Fruit fly (Drosophila melanogaster) whole organism, embryonic: Measurements from ENCODE around the gene dmrt11E.

Experiments used
- Bdp1 ChIP-seq: fragments of 200-800 bp; sonication (Bioruptor generic); optimal IDR thresholded peaks from 3 replicates; lab custom pipeline; 2016; ENCODE audit warnings: missing biosample characterization, missing genetic modification characterization
- CG1024 ChIP-seq: fragments of 200-800 bp; sonication (Bioruptor generic); IDR thresholded peaks from 2 replicates; pipeline ENCODE4 v1.3.6; 2022; ENCODE audit warnings: missing biosample characterization, missing genetic modification characterization
- CG10462 ChIP-seq: fragments of 200-800 bp; sonication (Bioruptor generic); optimal IDR thresholded peaks from 2 replicates; lab custom pipeline; 2016; ENCODE audit warnings: missing biosample characterization, missing genetic modification characterization
- CG10654 ChIP-seq: fragments of 200-800 bp; sonication (Bioruptor generic); optimal IDR thresholded peaks from 2 replicates; lab custom pipeline; 2016; ENCODE audit warnings: missing biosample characterization, missing genetic modification characterization
- CG11398 ChIP-seq: fragments of 200-800 bp; sonication (Bioruptor generic); optimal IDR thresholded peaks from 2 replicates; lab custom pipeline; 2016; ENCODE audit warnings: missing biosample characterization, missing genetic modification characterization
- CG12219 ChIP-seq: fragments of 200-800 bp; sonication (Bioruptor generic); optimal IDR thresholded peaks from 3 replicates; lab custom pipeline; 2018; ENCODE audit warnings: missing biosample characterization, mild to moderate bottlenecking, missing genetic modification characterization
- CG14014 ChIP-seq: fragments of 200-800 bp; sonication (Bioruptor generic); IDR thresholded peaks from 2 replicates; pipeline ENCODE4 v1.3.6; 2022; ENCODE audit warnings: missing biosample characterization, missing genetic modification characterization
- CG14050 ChIP-seq: fragments of 200-800 bp; sonication (Bioruptor generic); IDR thresholded peaks from 3 replicates; pipeline ENCODE4 v1.3.6; 2022; ENCODE audit warnings: missing biosample characterization, missing genetic modification characterization
- CG1603 ChIP-seq: fragments of 200-800 bp; sonication (Bioruptor generic); optimal IDR thresholded peaks from 2 replicates; lab custom pipeline; 2019; ENCODE audit warnings: missing biosample characterization, mild to moderate bottlenecking, missing genetic modification characterization, moderate library complexity
- CG17361 ChIP-seq: fragments of 200-800 bp; sonication (Bioruptor generic); IDR thresholded peaks from 3 replicates; pipeline ENCODE4 v1.3.6; 2022; ENCODE audit warnings: missing biosample characterization, missing genetic modification characterization
- CG3065 ChIP-seq: fragments of 200-800 bp; sonication (Bioruptor generic); optimal IDR thresholded peaks from 2 replicates; lab custom pipeline; 2016; ENCODE audit warnings: missing biosample characterization, missing genetic modification characterization
- CG3163 ChIP-seq: fragments of 200-800 bp; sonication (Bioruptor generic); optimal IDR thresholded peaks from 3 replicates; lab custom pipeline; 2016; ENCODE audit warnings: missing biosample characterization, missing genetic modification characterization
- CG4328 ChIP-seq: fragments of 200-800 bp; sonication (Bioruptor generic); optimal IDR thresholded peaks from 3 replicates; lab custom pipeline; 2017; ENCODE audit warnings: missing biosample characterization, missing genetic modification reagents, missing genetic modification characterization
- CG43689 ChIP-seq: fragments of 200-800 bp; sonication (Bioruptor generic); IDR thresholded peaks from 2 replicates; pipeline ENCODE4 v1.3.6; 2022; ENCODE audit warnings: missing biosample characterization, missing genetic modification characterization
- CG5953 ChIP-seq: fragments of 200-800 bp; sonication (Bioruptor generic); IDR thresholded peaks from 2 replicates; pipeline ENCODE4 v1.3.6; 2022; ENCODE audit warnings: missing biosample characterization, missing genetic modification characterization
- CG6683 ChIP-seq: fragments of 200-800 bp; sonication (Bioruptor generic); optimal IDR thresholded peaks from 2 replicates; lab custom pipeline; 2017; ENCODE audit warnings: missing biosample characterization, mild to moderate bottlenecking, missing genetic modification characterization, missing genetic modification reagents
- CG7357 ChIP-seq: fragments of 200-800 bp; sonication (Bioruptor generic); IDR thresholded peaks from 3 replicates; pipeline ENCODE4 v1.3.6; 2022; ENCODE audit warnings: missing biosample characterization, missing genetic modification characterization
- CG8281 ChIP-seq: fragments of 200-800 bp; sonication (Bioruptor generic); optimal IDR thresholded peaks from 2 replicates; lab custom pipeline; 2018; ENCODE audit warnings: missing biosample characterization, mild to moderate bottlenecking, missing genetic modification characterization, moderate library complexity
- CG8944 ChIP-seq: fragments of 200-800 bp; sonication (Bioruptor generic); optimal IDR thresholded peaks from 3 replicates; lab custom pipeline; 2016; ENCODE audit warnings: missing biosample characterization, missing genetic modification characterization
- E2f2 ChIP-seq: fragments of 200-800 bp; sonication (Bioruptor generic); IDR thresholded peaks from 2 replicates; pipeline ENCODE4 v1.3.6; 2022; ENCODE audit warnings: missing biosample characterization, missing genetic modification characterization
- Eip74EF ChIP-seq, 2 experiments: fragments of 200-800 bp in 1 of 2; fragments of >200 bp in 1 of 2; sonication (Bioruptor generic) in 1 of 2; optimal IDR thresholded peaks; 2 replicates each; lab custom pipeline; 2017 to 2019; ENCODE audit warnings: missing biosample characterization in 2 of 2, missing genetic modification characterization in 2 of 2, mild to moderate bottlenecking in 1 of 2, moderate library complexity in 1 of 2
- Hr51 ChIP-seq, 2 experiments: fragments of 200-800 bp; sonication (Bioruptor generic); optimal IDR thresholded peaks; 2 replicates in 1 of 2; 3 replicates in 1 of 2; lab custom pipeline; 2016 to 2018; ENCODE audit warnings: missing biosample characterization in 2 of 2, missing genetic modification characterization in 2 of 2, mild to moderate bottlenecking in 1 of 2, moderate library complexity in 1 of 2
- Meics ChIP-seq: fragments of 200-800 bp; sonication (Bioruptor generic); optimal IDR thresholded peaks from 2 replicates; lab custom pipeline; 2017; ENCODE audit warnings: missing biosample characterization, mild to moderate bottlenecking, missing genetic modification characterization
- Oaz ChIP-seq: fragments of 200-800 bp; sonication (Bioruptor generic); IDR thresholded peaks from 2 replicates; pipeline ENCODE4 v1.3.6; 2022; ENCODE audit warnings: missing biosample characterization, missing genetic modification characterization
- Oli ChIP-seq: fragments of 200-800 bp; sonication (Bioruptor generic); optimal IDR thresholded peaks from 2 replicates; lab custom pipeline; 2018; ENCODE audit warnings: missing biosample characterization, mild to moderate bottlenecking, missing genetic modification characterization, moderate library complexity
- Opbp ChIP-seq: fragments of 200-800 bp; sonication (Bioruptor generic); IDR thresholded peaks from 3 replicates; pipeline ENCODE4 v1.3.6; 2022; ENCODE audit warnings: missing biosample characterization, missing genetic modification characterization; ENCODE audit not compliant: partially characterized antibody
- Optix ChIP-seq: fragments of 200-800 bp; sonication (Bioruptor generic); IDR thresholded peaks from 3 replicates; pipeline ENCODE4 v1.3.6; 2022; ENCODE audit warnings: missing biosample characterization, missing genetic modification characterization
- Ptx1 ChIP-seq: fragments of 200-800 bp; sonication (Bioruptor generic); IDR thresholded peaks from 2 replicates; pipeline ENCODE4 v1.3.6; 2022; ENCODE audit warnings: missing biosample characterization, missing genetic modification characterization
- Scr ChIP-seq: fragments of 200-800 bp; sonication (Bioruptor generic); IDR thresholded peaks from 2 replicates; pipeline ENCODE4 v1.3.6; 2022; ENCODE audit warnings: missing biosample characterization, missing genetic modification characterization; ENCODE audit not compliant: partially characterized antibody
- Taf1 ChIP-seq: fragments of 200-800 bp; sonication (Bioruptor generic); IDR thresholded peaks from 2 replicates; pipeline ENCODE4 v1.3.6; 2022; ENCODE audit warnings: missing biosample characterization, missing genetic modification characterization
- Usf ChIP-seq: fragments of 200-800 bp; sonication (Bioruptor generic); optimal IDR thresholded peaks from 2 replicates; lab custom pipeline; 2017; ENCODE audit warnings: missing genotype, missing biosample characterization, missing genetic modification characterization
- ac ChIP-seq: fragments of 200-800 bp; sonication (Bioruptor generic); optimal IDR thresholded peaks from 3 replicates; lab custom pipeline; 2017; ENCODE audit warnings: missing biosample characterization, mild to moderate bottlenecking, missing genetic modification characterization
- bigmax ChIP-seq: fragments of 200-800 bp; sonication (Bioruptor generic); optimal IDR thresholded peaks from 2 replicates; lab custom pipeline; 2018; ENCODE audit warnings: missing biosample characterization, mild to moderate bottlenecking, missing genetic modification characterization
- cad ChIP-seq: fragments of >200 bp; optimal IDR thresholded peaks from 2 replicates; lab custom pipeline; 2017; ENCODE audit warnings: missing biosample characterization, missing genetic modification characterization
- chinmo ChIP-seq: fragments of 200-800 bp; sonication (Bioruptor generic); IDR thresholded peaks from 4 replicates; pipeline ENCODE4 v1.3.6; 2022; ENCODE audit warnings: missing biosample characterization, missing genetic modification characterization; ENCODE audit not compliant: partially characterized antibody
- dati ChIP-seq: fragments of 200-800 bp; sonication (Bioruptor generic); IDR thresholded peaks from 2 replicates; pipeline ENCODE4 v1.3.6; 2022; ENCODE audit warnings: missing biosample characterization, missing genetic modification characterization
- dpn ChIP-seq, 2 experiments: fragments of 200-800 bp; sonication (Bioruptor generic); optimal IDR thresholded peaks; 3 replicates each; lab custom pipeline; 2016; ENCODE audit warnings: missing biosample characterization in 2 of 2, missing genetic modification characterization in 2 of 2
- ewg ChIP-seq: fragments of 200-800 bp; sonication (Bioruptor generic); optimal IDR thresholded peaks from 3 replicates; lab custom pipeline; 2017; ENCODE audit warnings: mild to moderate bottlenecking, missing biosample characterization, missing genetic modification reagents, missing genetic modification characterization
- eyg ChIP-seq: fragments of 200-800 bp; sonication (Bioruptor generic); optimal IDR thresholded peaks from 3 replicates; lab custom pipeline; 2016; ENCODE audit warnings: missing biosample characterization, missing genetic modification characterization
- hbn ChIP-seq: fragments of 200-800 bp; sonication (Bioruptor generic); IDR thresholded peaks from 2 replicates; pipeline ENCODE4 v1.3.6; 2022; ENCODE audit warnings: missing biosample characterization, missing genetic modification characterization; ENCODE audit not compliant: partially characterized antibody
- mld ChIP-seq: fragments of 200-800 bp; sonication (Bioruptor generic); IDR thresholded peaks from 3 replicates; pipeline ENCODE4 v1.3.6; 2022; ENCODE audit warnings: missing biosample characterization, missing genetic modification characterization; ENCODE audit not compliant: partially characterized antibody
- nom ChIP-seq: fragments of 200-800 bp; sonication (Bioruptor generic); optimal IDR thresholded peaks from 2 replicates; lab custom pipeline; 2017; ENCODE audit warnings: missing biosample characterization, missing genetic modification characterization, mild to moderate bottlenecking, moderate library complexity, missing genetic modification reagents
- onecut ChIP-seq: fragments of 200-800 bp; sonication (Bioruptor generic); IDR thresholded peaks from 2 replicates; pipeline ENCODE4 v1.3.6; 2022; ENCODE audit warnings: missing biosample characterization, missing genetic modification characterization
- pb ChIP-seq: fragments of 200-800 bp; sonication (Bioruptor generic); optimal IDR thresholded peaks from 3 replicates; lab custom pipeline; 2016; ENCODE audit warnings: missing biosample characterization, missing genetic modification characterization
- pros ChIP-seq: fragments of 200-800 bp; sonication (Bioruptor generic); optimal IDR thresholded peaks from 3 replicates; lab custom pipeline; 2019; ENCODE audit warnings: missing biosample characterization, mild to moderate bottlenecking, missing genetic modification characterization, moderate library complexity
- psq ChIP-seq: fragments of 200-800 bp; sonication (Bioruptor generic); optimal IDR thresholded peaks from 2 replicates; lab custom pipeline; 2017; ENCODE audit warnings: missing biosample characterization, missing genetic modification characterization
- slou ChIP-seq: fragments of 200-800 bp; sonication (Bioruptor generic); optimal IDR thresholded peaks from 3 replicates; lab custom pipeline; 2016; ENCODE audit warnings: missing biosample characterization, missing genetic modification characterization
- so ChIP-seq: fragments of 200-800 bp; sonication (Bioruptor generic); IDR thresholded peaks from 3 replicates; pipeline ENCODE4 v1.3.6; 2022; ENCODE audit warnings: missing biosample characterization, missing genetic modification characterization
- zf30C ChIP-seq: fragments of 200-800 bp; sonication (Bioruptor generic); optimal IDR thresholded peaks from 3 replicates; lab custom pipeline; 2018; ENCODE audit warnings: missing biosample characterization, mild to moderate bottlenecking, missing genetic modification characterization

The dmrt11E gene

DNA sequence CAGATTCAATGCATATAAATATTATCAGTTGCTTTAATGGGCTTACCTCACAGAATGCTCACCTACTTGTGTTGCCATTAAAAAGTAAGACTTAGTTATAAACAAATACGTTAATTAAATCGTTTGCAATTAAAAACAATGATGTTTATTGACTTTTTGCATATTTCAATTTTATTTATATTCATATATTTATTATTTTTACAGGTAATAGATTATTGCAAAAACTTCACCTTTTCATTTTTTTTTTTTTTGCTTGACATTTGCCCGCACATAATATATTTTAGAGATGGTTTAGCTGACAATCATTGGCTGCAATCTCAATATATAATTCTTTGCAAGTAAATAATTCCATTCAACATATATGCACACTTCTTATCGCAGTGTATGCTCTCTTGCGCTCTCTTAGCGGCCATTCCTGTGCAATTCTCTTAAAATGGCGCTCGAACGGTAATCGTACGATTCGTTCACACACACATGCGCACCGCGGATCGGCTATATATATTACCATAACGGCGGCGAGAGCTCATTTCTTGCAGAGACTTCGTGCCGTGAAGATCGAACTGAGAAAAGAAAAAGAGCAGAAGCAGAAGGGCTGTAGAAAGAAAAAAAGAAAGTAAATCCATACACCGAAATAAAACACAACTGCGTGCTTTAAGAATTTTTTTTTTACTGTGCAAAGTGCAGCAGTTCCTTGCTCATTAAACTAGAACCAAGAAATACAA lies 28.5 kb downstream of the dmrt11E start, which contains the start of gene Bcat (continued):
- TF ChIP-seq CG1024 (GFP tag; lab: Robert Waterston, UW) (no peak), so (no peak), CG1603 (tag; lab: Kevin White, UChicago) (peak; percentile 4), Eip74EF (GFP tag; optimal IDR thresholded peaks at IDR 0.05; lab: Kevin White, UChicago) (peak in 1 of 2 experiments; percentile 45), bigmax (no peak), eyg (GFP tag; lab: Kevin White, UChicago) (no peak), psq (peak; percentile 13), Usf (peak; percentile 65), CG3065 (GFP tag; lab: Kevin White, UChicago) (no peak), CG12219 (GFP tag; lab: Kevin White, UChicago) (no peak), pb (GFP tag; lab: Kevin White, UChicago) (no peak), hbn (GFP tag; lab: Robert Waterston, UW) (no peak), CG7357 (no peak), slou (GFP tag; lab: Kevin White, UChicago) (peak; percentile 43), dpn (GFP tag; optimal IDR thresholded peaks at IDR 0.05; lab: Kevin White, UChicago) (peak; percentile 18 to 55), Hr51 (GFP tag; optimal IDR thresholded peaks at IDR 0.05; lab: Kevin White, UChicago) (peak in 1 of 2 experiments; percentile 88), pros (GFP tag; lab: Kevin White, UChicago) (no peak), nom (GFP tag; lab: Kevin White, UChicago) (peak; percentile 57), CG8281 (peak; percentile 31), CG43689 (GFP tag; lab: Robert Waterston, UW) (no peak), CG10654 (GFP tag; lab: Kevin White, UChicago) (peak; percentile 28), CG8944 (peak; percentile 30), CG14014 (GFP tag; lab: Robert Waterston, UW) (no peak), CG4328 (GFP tag; lab: Kevin White, UChicago) (peak; percentile 67), chinmo (GFP tag; lab: Robert Waterston, UW) (peak; percentile 68; the same call in 1 of the 4 replicates), ac (GFP tag; lab: Kevin White, UChicago) (no peak), Opbp (GFP tag; lab: Robert Waterston, UW) (no peak), CG5953 (GFP tag; lab: Robert Waterston, UW) (no peak), onecut (GFP tag; lab: Robert Waterston, UW) (no peak), E2f2 (peak; percentile 37; the same call in 1 of the 2 replicates), dati (no peak), ewg (peak; percentile 57), CG10462 (GFP tag; lab: Kevin White, UChicago) (peak; percentile 4), cad (GFP tag; lab: Kevin White, UChicago) (no peak), Oaz (no peak), Meics (peak; percentile 90), Oli (peak; percentile 87), Bdp1 (no peak), CG14050 (GFP tag; lab: Robert Waterston, UW) (peak; percentile 50; the same call in 1 of the 3 replicates), Optix (GFP tag; lab: Robert Waterston, UW) (no peak), mld (GFP tag; lab: Robert Waterston, UW) (no peak), CG11398 (no peak), zf30C (GFP tag; lab: Kevin White, UChicago) (peak; percentile 72), CG17361 (peak; percentile 93), Scr (no peak), CG6683 (GFP tag; lab: Kevin White, UChicago) (peak; percentile 55), Taf1 (GFP tag; lab: Robert Waterston, UW) (no peak), CG3163 (GFP tag; lab: Kevin White, UChicago) (peak; percentile 96), Ptx1 (peak; percentile 64)
